Worm (Caenorhabditis elegans): ENCODE results near the gene fbxb-87.
A peak's percentile ranks its signal among the peaks of the same experiment; 100 is the strongest.

ce11 chrIII:10906325-10906724 lies 12.0 kb downstream of the fbxb-87 start:
- TF ChIP-seq unc-130 (GFP tag; optimal IDR thresholded peaks at IDR 0.05) (no peak), nhr-76 (tag; optimal IDR thresholded peaks at IDR 0.05) (no peak), ZK337.2 (GFP tag; IDR thresholded peaks at IDR 0.05) (no peak), aly-2 (tag; optimal IDR thresholded peaks at IDR 0.05) (no peak), aha-1 (tag) (peak; percentile 92), spr-1 (tag; optimal IDR thresholded peaks at IDR 0.05) (no peak), attf-4 (tag; optimal IDR thresholded peaks at IDR 0.05) (no peak), lsy-2 (tag; optimal IDR thresholded peaks at IDR 0.05) (no peak), snpc-4 (tag; optimal IDR thresholded peaks at IDR 0.05) (no peak)
